Worm (Caenorhabditis elegans) whole organism, L1 larva: ENCODE results near the gene mrck-1.

Source experiments
- C16A3.4 ChIP-seq: fragments of 150-350 bp; optimal IDR thresholded peaks from 2 replicates; lab custom pipeline; 2014; ENCODE audit warnings: missing biosample characterization, missing genetic modification characterization
- C34B4.2 ChIP-seq: sonication (generic microtip); optimal IDR thresholded peaks from 2 replicates; lab custom pipeline; 2017; ENCODE audit warnings: mild to moderate bottlenecking, missing genetic modification characterization, missing compliant biosample characterization
- blmp-1 ChIP-seq: fragments of 150-350 bp; optimal IDR thresholded peaks from 2 replicates; lab custom pipeline; 2014; ENCODE audit warnings: missing biosample characterization, missing genetic modification characterization
- ceh-82 ChIP-seq, 3 experiments: fragments of 150-350 bp in 1 of 3; sonication (generic microtip) in 2 of 3; optimal IDR thresholded peaks; 2 replicates each; lab custom pipeline; 2014 to 2017; ENCODE audit warnings: missing biosample characterization in 3 of 3, missing genetic modification characterization in 3 of 3
- ceh-88 ChIP-seq: fragments of 200-800 bp; sonication (Bioruptor generic); IDR thresholded peaks from 2 replicates; pipeline ENCODE4 v1.3.6; 2022; ENCODE audit warnings: missing genetic modification characterization, missing compliant biosample characterization
- ceh-90 ChIP-seq: sonication (generic microtip); optimal IDR thresholded peaks from 2 replicates; lab custom pipeline; 2016; ENCODE audit warnings: missing genetic modification characterization, missing compliant biosample characterization
- dpl-1 ChIP-seq, 3 experiments: fragments of 150-350 bp in 2 of 3; sonication (generic microtip) in 1 of 3; optimal IDR thresholded peaks; 2 replicates each; lab custom pipeline; 2014 to 2017; ENCODE audit warnings: missing biosample characterization in 3 of 3, missing genetic modification characterization in 3 of 3, missing genetic modification reagents in 3 of 3
- efl-1 ChIP-seq, 4 experiments: fragments of 150-350 bp; optimal IDR thresholded peaks in 3 of 4; peaks in 1 of 4; 1 replicate in 1 of 4; 2 replicates in 3 of 4; lab custom pipeline; 2014; ENCODE audit warnings: missing biosample characterization in 2 of 4, missing genetic modification characterization in 2 of 4, missing genetic modification reagents in 2 of 4
- efl-3 ChIP-seq: fragments of 200-800 bp; sonication (Bioruptor generic); optimal IDR thresholded peaks from 2 replicates; lab custom pipeline; 2018; ENCODE audit warnings: mild to moderate bottlenecking, missing genetic modification characterization, missing compliant biosample characterization
- elt-2 ChIP-seq: sonication (generic microtip); optimal IDR thresholded peaks from 2 replicates; lab custom pipeline; 2016; ENCODE audit warnings: missing genetic modification characterization, mild to moderate bottlenecking, inconsistent platforms, missing compliant biosample characterization, missing genetic modification reagents
- elt-3 ChIP-seq, 6 experiments: fragments of 150-350 bp in 1 of 6; sonication (generic microtip); optimal IDR thresholded peaks; 2 replicates each; lab custom pipeline; 2017 to 2018; ENCODE audit warnings: missing biosample characterization in 6 of 6, missing genetic modification characterization in 6 of 6, inconsistent platforms in 1 of 6
- fkh-8 ChIP-seq: sonication (generic microtip); optimal IDR thresholded peaks from 2 replicates; lab custom pipeline; 2016; ENCODE audit warnings: mild to moderate bottlenecking, missing genetic modification characterization, missing compliant biosample characterization
- fos-1 ChIP-seq: fragments of 150-350 bp; optimal IDR thresholded peaks from 2 replicates; lab custom pipeline; 2014; ENCODE audit warnings: missing biosample characterization, missing genetic modification characterization
- isw-1 ChIP-seq: fragments of 200-800 bp; sonication (Bioruptor generic); IDR thresholded peaks from 2 replicates; pipeline ENCODE4 v1.3.6; 2022; ENCODE audit warnings: missing genetic modification characterization, missing compliant biosample characterization
- lin-13 ChIP-seq: fragments of 150-350 bp; optimal IDR thresholded peaks from 2 replicates; lab custom pipeline; 2014; ENCODE audit warnings: missing biosample characterization, missing genetic modification reagents, missing genetic modification characterization
- lin-14 ChIP-seq: fragments of 200-800 bp; sonication (Bioruptor generic); optimal IDR thresholded peaks from 2 replicates; lab custom pipeline; 2018; ENCODE audit warnings: mild to moderate bottlenecking, missing genetic modification characterization, moderate library complexity, missing compliant biosample characterization
- lin-35 ChIP-seq, 2 experiments: fragments of 150-350 bp; optimal IDR thresholded peaks; 2 replicates each; lab custom pipeline; 2014; ENCODE audit warnings: missing biosample characterization in 2 of 2, missing genetic modification characterization in 2 of 2, missing genetic modification reagents in 2 of 2
- lir-3 ChIP-seq: sonication (generic microtip); optimal IDR thresholded peaks from 2 replicates; lab custom pipeline; 2016; ENCODE audit warnings: mild to moderate bottlenecking, missing genetic modification characterization, moderate library complexity, missing compliant biosample characterization; ENCODE audit not compliant: poor library complexity
- lsy-2 ChIP-seq, 2 experiments: fragments of 150-350 bp; optimal IDR thresholded peaks; 2 replicates each; lab custom pipeline; 2014; ENCODE audit warnings: missing biosample characterization in 2 of 2, missing genetic modification characterization in 2 of 2
- mdl-1 ChIP-seq, 2 experiments: fragments of 150-350 bp; optimal IDR thresholded peaks; 2 replicates each; lab custom pipeline; 2014 to 2017; ENCODE audit warnings: missing biosample characterization in 2 of 2, missing genetic modification characterization in 2 of 2, inconsistent platforms in 1 of 2
- mef-2 ChIP-seq: fragments of 150-350 bp; optimal IDR thresholded peaks from 2 replicates; lab custom pipeline; 2014; ENCODE audit warnings: missing biosample characterization, missing genetic modification characterization
- nhr-19 ChIP-seq: fragments of 200-800 bp; sonication (Bioruptor generic); conservative IDR thresholded peaks from 2 replicates; pipeline ENCODE4 v1.3.6; 2022; ENCODE audit warnings: missing genetic modification characterization, missing compliant biosample characterization
- nhr-20 ChIP-seq: sonication (generic microtip); optimal IDR thresholded peaks from 2 replicates; lab custom pipeline; 2016; ENCODE audit warnings: mild to moderate bottlenecking, missing genetic modification characterization, missing compliant biosample characterization
- nhr-237 ChIP-seq: fragments of 150-350 bp; optimal IDR thresholded peaks from 2 replicates; lab custom pipeline; 2014; ENCODE audit warnings: missing biosample characterization, missing genetic modification characterization
- nhr-47 ChIP-seq: sonication (generic microtip); optimal IDR thresholded peaks from 2 replicates; lab custom pipeline; 2016; ENCODE audit warnings: mild to moderate bottlenecking, missing genetic modification characterization, moderate library complexity, missing compliant biosample characterization
- nhr-71 ChIP-seq: sonication (generic microtip); optimal IDR thresholded peaks from 2 replicates; lab custom pipeline; 2016; ENCODE audit warnings: mild to moderate bottlenecking, missing genetic modification characterization, moderate library complexity, missing compliant biosample characterization
- nhr-77 ChIP-seq: fragments of 150-350 bp; optimal IDR thresholded peaks from 2 replicates; lab custom pipeline; 2014; ENCODE audit warnings: missing biosample characterization, missing genetic modification characterization
- nhr-85 ChIP-seq: sonication (generic microtip); peaks from one replicate; lab custom pipeline; 2016; ENCODE audit warnings: missing genetic modification characterization, inconsistent platforms, missing compliant biosample characterization
- nhr-90 ChIP-seq: sonication (generic microtip); optimal IDR thresholded peaks from 2 replicates; lab custom pipeline; 2016; ENCODE audit warnings: mild to moderate bottlenecking, missing genetic modification characterization, missing compliant biosample characterization; ENCODE audit not compliant: poor library complexity
- pag-3 ChIP-seq: sonication (generic microtip); optimal IDR thresholded peaks from 2 replicates; lab custom pipeline; 2017; ENCODE audit warnings: missing genetic modification characterization, mild to moderate bottlenecking, missing compliant biosample characterization, antibody characterized with exemption, borderline replicate concordance; ENCODE audit not compliant: insufficient read depth
- rnt-1 ChIP-seq: sonication (generic microtip); optimal IDR thresholded peaks from 2 replicates; lab custom pipeline; 2016; ENCODE audit warnings: mild to moderate bottlenecking, missing genetic modification characterization, moderate library complexity, missing compliant biosample characterization
- skn-1 ChIP-seq: fragments of 150-350 bp; optimal IDR thresholded peaks from 2 replicates; lab custom pipeline; 2014; ENCODE audit warnings: missing biosample characterization, missing genetic modification characterization
- snu-23 ChIP-seq: sonication (generic microtip); optimal IDR thresholded peaks from 2 replicates; lab custom pipeline; 2016; ENCODE audit warnings: missing genetic modification characterization, missing compliant biosample characterization
- sox-4 ChIP-seq: sonication (generic microtip); optimal IDR thresholded peaks from 2 replicates; lab custom pipeline; 2016; ENCODE audit warnings: missing genetic modification characterization, missing compliant biosample characterization
- swsn-7 ChIP-seq: sonication (generic microtip); optimal IDR thresholded peaks from 2 replicates; lab custom pipeline; 2016; ENCODE audit warnings: missing genetic modification characterization, missing compliant biosample characterization
- tbx-2 ChIP-seq: sonication (generic microtip); optimal IDR thresholded peaks from 2 replicates; lab custom pipeline; 2016; ENCODE audit warnings: missing genetic modification characterization, missing compliant biosample characterization
- tlp-1 ChIP-seq: fragments of 150-350 bp; optimal IDR thresholded peaks from 2 replicates; lab custom pipeline; 2014; ENCODE audit warnings: missing biosample characterization, missing genetic modification characterization
- unc-130 ChIP-seq: fragments of 150-350 bp; optimal IDR thresholded peaks from 2 replicates; lab custom pipeline; 2017; ENCODE audit warnings: missing biosample characterization, missing genetic modification characterization, inconsistent platforms
- unc-62 ChIP-seq: fragments of 150-350 bp; optimal IDR thresholded peaks from 2 replicates; lab custom pipeline; 2014; ENCODE audit warnings: missing biosample characterization, missing genetic modification reagents, missing genetic modification characterization
- ztf-4 ChIP-seq: fragments of 150-350 bp; optimal IDR thresholded peaks from 2 replicates; lab custom pipeline; 2014; ENCODE audit warnings: missing biosample characterization, missing genetic modification characterization

The mrck-1 gene

ce11 chrV:6244631-6245030, 22.5 kb downstream of the mrck-1 start (continued):
- TF ChIP-seq swsn-7 = peak; percentile 33
- peak; percentile 79 for TF ChIP-seq lin-14 (GFP tag; lab: Kevin White, UChicago)
- no peak for TF ChIP-seq lin-13 (GFP tag; lab: Kevin White, UChicago)
- no peak for TF ChIP-seq elt-2 (tag; lab: Kevin White, UChicago)
- TF ChIP-seq mef-2 (tag; lab: Kevin White, UChicago) = no peak
- TF ChIP-seq C34B4.2 = no peak
- no peak for TF ChIP-seq unc-62 (GFP tag; lab: Kevin White, UChicago)
- TF ChIP-seq lsy-2 (tag; optimal IDR thresholded peaks at IDR 0.05; lab: Kevin White, UChicago) = peak in 1 of 2 experiments; percentile 24
- no peak for TF ChIP-seq nhr-90 (tag; lab: Kevin White, UChicago)
- TF ChIP-seq ceh-82 (tag; optimal IDR thresholded peaks at IDR 0.05; lab: Kevin White, UChicago) = no peak
- TF ChIP-seq skn-1 = no peak
- TF ChIP-seq efl-3 = no peak
- TF ChIP-seq tbx-2 (tag; lab: Kevin White, UChicago) = peak; percentile 35
- TF ChIP-seq ceh-88 (GFP tag; lab: Robert Waterston, UW) = no peak
- TF ChIP-seq mdl-1 (tag; optimal IDR thresholded peaks at IDR 0.05; lab: Kevin White, UChicago) = no peak
- no peak for TF ChIP-seq pag-3 (tag; lab: Kevin White, UChicago)
- TF ChIP-seq fkh-8 (tag; lab: Kevin White, UChicago) = peak; percentile 91
- TF ChIP-seq, all 84 proteins: peak for 13

- peak; percentile 87 for TF ChIP-seq blmp-1 (tag; lab: Kevin White, UChicago)
- TF ChIP-seq unc-62 (GFP tag; lab: Kevin White, UChicago) = no peak
- peak; percentile 69 for TF ChIP-seq lin-14 (GFP tag; lab: Kevin White, UChicago)
- peak; percentile 46 for TF ChIP-seq nhr-90 (tag; lab: Kevin White, UChicago)
- TF ChIP-seq elt-2 (tag; lab: Kevin White, UChicago) = peak; percentile 88
- TF ChIP-seq fos-1 (tag; lab: Kevin White, UChicago) = no peak
- TF ChIP-seq nhr-85 (tag; lab: Kevin White, UChicago) = peak; percentile 34
- TF ChIP-seq elt-3 (tag; optimal IDR thresholded peaks at IDR 0.05; lab: Kevin White, UChicago) = peak in 2 of 6 experiments; percentile 51
- TF ChIP-seq ceh-82 (tag; optimal IDR thresholded peaks at IDR 0.05; lab: Kevin White, UChicago) = no peak
- TF ChIP-seq unc-130 = peak; percentile 52
- peak; percentile 24 for TF ChIP-seq rnt-1 (tag; lab: Kevin White, UChicago)
- TF ChIP-seq snu-23 = peak; percentile 23
- peak; percentile 65 for TF ChIP-seq nhr-20 (tag; lab: Kevin White, UChicago)
- TF ChIP-seq nhr-237 (tag; lab: Kevin White, UChicago) = no peak
- TF ChIP-seq mdl-1 (tag; optimal IDR thresholded peaks at IDR 0.05; lab: Kevin White, UChicago) = peak in 1 of 2 experiments; percentile 14
- TF ChIP-seq nhr-71 (tag; lab: Kevin White, UChicago) = peak; percentile 57
- no peak for TF ChIP-seq sox-4 (tag; lab: Kevin White, UChicago)
- TF ChIP-seq ceh-88 (GFP tag; lab: Robert Waterston, UW) = no peak
- TF ChIP-seq nhr-19 (GFP tag; lab: Robert Waterston, UW) = peak; percentile 18; the same call in 1 of the 2 replicates
These were observed 23.8 kb downstream of the mrck-1 start for ce11 chrV:6243260-6243659.

ce11 chrV:6240735-6241134, 26.4 kb downstream of the mrck-1 start:
- TF ChIP-seq nhr-90 (tag; lab: Kevin White, UChicago) (peak; percentile 55), nhr-77 (tag; lab: Kevin White, UChicago) (peak; percentile 85), lin-14 (GFP tag; lab: Kevin White, UChicago) (peak; percentile 77), elt-3 (tag; optimal IDR thresholded peaks at IDR 0.05; lab: Kevin White, UChicago) (peak in 4 of 6 experiments; percentile 16 to 68 (median 40)), C16A3.4 (peak; percentile 36), isw-1 (GFP tag; lab: Robert Waterston, UW) (no peak), snu-23 (peak; percentile 69), efl-1 (optimal IDR thresholded peaks at IDR 0.05; lab: Kevin White, UChicago) (peak in 1 of 2 experiments; percentile 19), efl-1 (GFP tag; optimal IDR thresholded peaks at IDR 0.05 in 1 of 2; lab: Kevin White, UChicago) (peak in 1 of 2 experiments; percentile 93), nhr-19 (GFP tag; lab: Robert Waterston, UW) (peak; percentile 45), nhr-20 (tag; lab: Kevin White, UChicago) (peak; percentile 89), ceh-90 (tag; lab: Kevin White, UChicago) (no peak), pag-3 (tag; lab: Kevin White, UChicago) (no peak), lsy-2 (tag; optimal IDR thresholded peaks at IDR 0.05; lab: Kevin White, UChicago) (peak in 1 of 2 experiments; percentile 80), blmp-1 (tag; lab: Kevin White, UChicago) (peak; percentile 8), unc-130 (peak; percentile 4), nhr-71 (tag; lab: Kevin White, UChicago) (peak; percentile 67), nhr-47 (tag; lab: Kevin White, UChicago) (peak; percentile 45), ceh-88 (GFP tag; lab: Robert Waterston, UW) (0 out of 2 replicates have a peak, but pooled peaks have one; percentile 19), ztf-4 (tag; lab: Kevin White, UChicago) (no peak), lir-3 (tag; lab: Kevin White, UChicago) (peak; percentile 5), swsn-7 (peak; percentile 16), nhr-85 (tag; lab: Kevin White, UChicago) (peak; percentile 91), lin-35 (GFP tag; optimal IDR thresholded peaks at IDR 0.05; lab: Kevin White, UChicago) (peak in 1 of 2 experiments; percentile 57), tbx-2 (tag; lab: Kevin White, UChicago) (peak; percentile 76), nhr-237 (tag; lab: Kevin White, UChicago) (peak; percentile 20), ceh-82 (tag; optimal IDR thresholded peaks at IDR 0.05; lab: Kevin White, UChicago) (no peak), tlp-1 (tag; lab: Kevin White, UChicago) (no peak), dpl-1 (GFP tag; optimal IDR thresholded peaks at IDR 0.05; lab: Kevin White, UChicago) (peak in 1 of 3 experiments; percentile 12), mdl-1 (tag; optimal IDR thresholded peaks at IDR 0.05; lab: Kevin White, UChicago) (peak in 1 of 2 experiments; percentile 88)
